Fruit fly (Drosophila melanogaster): ENCODE data around the gene CG14968.

The CG14968 gene

dm6 chr3L:3303087-3303526 lies at the start of gene CG14968 (continued):
- peak; percentile 88 for TF ChIP-seq CG13775 (GFP tag; optimal IDR thresholded peaks at IDR 0.05)
- peak; percentile 74 for TF ChIP-seq TFAM (GFP tag; optimal IDR thresholded peaks at IDR 0.05)
- peak; percentile 95 for TF ChIP-seq ara (GFP tag; IDR thresholded peaks at IDR 0.05)
- peak; percentile 92 for TF ChIP-seq CG17361 (GFP tag; IDR thresholded peaks at IDR 0.05)
- TF ChIP-seq cg (GFP tag; optimal IDR thresholded peaks at IDR 0.05) = no peak
- TF ChIP-seq CG15011 (GFP tag; optimal IDR thresholded peaks at IDR 0.05) = peak; percentile 88
- TF ChIP-seq Lim3 (GFP tag; IDR thresholded peaks at IDR 0.05) = peak; percentile 83
- TF ChIP-seq kay (GFP tag; optimal IDR thresholded peaks at IDR 0.05) = peak; percentile 89
- TF ChIP-seq MESR4 (GFP tag; optimal IDR thresholded peaks at IDR 0.05) = no peak
- peak; percentile 38 for TF ChIP-seq btn (GFP tag; optimal IDR thresholded peaks at IDR 0.05)
- TF ChIP-seq bowl (GFP tag; IDR thresholded peaks at IDR 0.05) = peak; percentile 95
- TF ChIP-seq tx (GFP tag; optimal IDR thresholded peaks at IDR 0.05) = peak; percentile 48
- TF ChIP-seq Nf-YC (tag; optimal IDR thresholded peaks at IDR 0.05) = peak; percentile 69
- peak; percentile 96 for TF ChIP-seq CG11695 (GFP tag; IDR thresholded peaks at IDR 0.05)
- no peak for TF ChIP-seq D (optimal IDR thresholded peaks at IDR 0.05)
- TF ChIP-seq D (GFP tag; optimal IDR thresholded peaks at IDR 0.05) = peak; percentile 81
- TF ChIP-seq crp (GFP tag; optimal IDR thresholded peaks at IDR 0.05) = peak in 1 of 2 experiments; percentile 51
- peak; percentile 52 for TF ChIP-seq CG11398 (GFP tag; optimal IDR thresholded peaks at IDR 0.05)
- no peak for TF ChIP-seq CG15479 (GFP tag; optimal IDR thresholded peaks at IDR 0.05)
- TF ChIP-seq Trl (optimal IDR thresholded peaks at IDR 0.05) = no peak
- TF ChIP-seq Trl (GFP tag; optimal IDR thresholded peaks at IDR 0.05) = peak; percentile 65
- peak; percentile 71 for TF ChIP-seq org-1 (GFP tag; optimal IDR thresholded peaks at IDR 0.05)
- peak; percentile 96 for TF ChIP-seq Med (GFP tag)
- peak; percentile 74 for TF ChIP-seq bigmax (GFP tag; optimal IDR thresholded peaks at IDR 0.05)
- TF ChIP-seq CG2678 (tag; optimal IDR thresholded peaks at IDR 0.05) = peak; percentile 97
- peak; percentile 93 for TF ChIP-seq CG6689 (GFP tag; IDR thresholded peaks at IDR 0.05)
- TF ChIP-seq Xbp1 (GFP tag; optimal IDR thresholded peaks at IDR 0.05) = peak; percentile 93
- TF ChIP-seq Jarid2 (GFP tag; optimal IDR thresholded peaks at IDR 0.05) = peak; percentile 69
- TF ChIP-seq Elba2 (GFP tag; optimal IDR thresholded peaks at IDR 0.05) = no peak
- TF ChIP-seq jigr1 (GFP tag; IDR thresholded peaks at IDR 0.05) = peak; percentile 85
- no peak for TF ChIP-seq Hmx (GFP tag; optimal IDR thresholded peaks at IDR 0.05)
- peak; percentile 88 for TF ChIP-seq CrebB (tag; optimal IDR thresholded peaks at IDR 0.05)
- peak; percentile 96 for TF ChIP-seq Meics (GFP tag; optimal IDR thresholded peaks at IDR 0.05)
- TF ChIP-seq CG9876 (GFP tag; optimal IDR thresholded peaks at IDR 0.05) = no peak
- TF ChIP-seq CG16779 (GFP tag; IDR thresholded peaks at IDR 0.05) = peak; percentile 91
- TF ChIP-seq Hand (GFP tag; optimal IDR thresholded peaks at IDR 0.05) = peak; percentile 86
- TF ChIP-seq tll (GFP tag; optimal IDR thresholded peaks at IDR 0.05) = no peak
- TF ChIP-seq Dbx (GFP tag; IDR thresholded peaks at IDR 0.05) = peak; percentile 97
- TF ChIP-seq Mes4 (GFP tag; optimal IDR thresholded peaks at IDR 0.05) = no peak
- no peak for TF ChIP-seq CG3163 (GFP tag; optimal IDR thresholded peaks at IDR 0.05)
- peak; percentile 45 for TF ChIP-seq CG15073 (GFP tag; optimal IDR thresholded peaks at IDR 0.05)
- TF ChIP-seq CG9797 (GFP tag; optimal IDR thresholded peaks at IDR 0.05) = no peak
- TF ChIP-seq lola (GFP tag; optimal IDR thresholded peaks at IDR 0.05) = peak in 1 of 3 experiments; percentile 86
- peak; percentile 67 for TF ChIP-seq emc (GFP tag; optimal IDR thresholded peaks at IDR 0.05)
- TF ChIP-seq dysf (GFP tag; IDR thresholded peaks at IDR 0.05) = peak; percentile 97
- TF ChIP-seq CG12299 (tag; optimal IDR thresholded peaks at IDR 0.05) = peak; percentile 87
- TF ChIP-seq ac (GFP tag; optimal IDR thresholded peaks at IDR 0.05) = peak; percentile 8
- TF ChIP-seq CG14860 (GFP tag; IDR thresholded peaks at IDR 0.05; ENCODE audit: partially characterized antibody) = no peak
- peak; percentile 83 for TF ChIP-seq CG9437 (GFP tag; optimal IDR thresholded peaks at IDR 0.05)
- no peak for TF ChIP-seq unc-4 (GFP tag; IDR thresholded peaks at IDR 0.05; ENCODE audit: partially characterized antibody)
- peak; percentile 78 for TF ChIP-seq pho (GFP tag; optimal IDR thresholded peaks at IDR 0.05)

Data from whole organism, embryonic.